Fruit fly (Drosophila melanogaster) whole organism, embryonic: ENCODE data around the gene ohgt.

Experiments
- Ada2b ChIP-seq: fragments of 200-800 bp; sonication (Bioruptor generic); IDR thresholded peaks from 2 replicates; pipeline ENCODE4 v1.3.6; 2022; ENCODE audit warnings: missing biosample characterization, missing genetic modification characterization
- Atf6 ChIP-seq: fragments of 200-800 bp; sonication (Bioruptor generic); IDR thresholded peaks from 2 replicates; pipeline ENCODE4 v1.3.6; 2022; ENCODE audit warnings: missing biosample characterization, missing genetic modification characterization
- CG10209 ChIP-seq: fragments of 200-800 bp; sonication (Bioruptor generic); optimal IDR thresholded peaks from 3 replicates; lab custom pipeline; 2017; ENCODE audit warnings: missing biosample characterization, mild to moderate bottlenecking, missing genetic modification characterization, missing genetic modification reagents
- CG11504 ChIP-seq: fragments of 200-800 bp; sonication (Bioruptor generic); optimal IDR thresholded peaks from 3 replicates; lab custom pipeline; 2019; ENCODE audit warnings: missing biosample characterization, mild to moderate bottlenecking, missing genetic modification characterization, moderate library complexity
- CG1233 ChIP-seq: fragments of 200-800 bp; sonication (Bioruptor generic); optimal IDR thresholded peaks from 4 replicates; lab custom pipeline; 2018; ENCODE audit warnings: missing biosample characterization, mild to moderate bottlenecking, missing genetic modification characterization
- CG12744 ChIP-seq: fragments of 200-800 bp; sonication (Bioruptor generic); optimal IDR thresholded peaks from 2 replicates; lab custom pipeline; 2016; ENCODE audit warnings: missing biosample characterization, missing genetic modification characterization
- CG13894 ChIP-seq: fragments of 200-800 bp; sonication (Bioruptor generic); optimal IDR thresholded peaks from 3 replicates; lab custom pipeline; 2018; ENCODE audit warnings: missing biosample characterization, mild to moderate bottlenecking, missing genetic modification characterization, moderate library complexity
- CG1603 ChIP-seq: fragments of 200-800 bp; sonication (Bioruptor generic); optimal IDR thresholded peaks from 2 replicates; lab custom pipeline; 2019; ENCODE audit warnings: missing biosample characterization, mild to moderate bottlenecking, missing genetic modification characterization, moderate library complexity
- CG18262 ChIP-seq: fragments of 200-800 bp; optimal IDR thresholded peaks from 3 replicates; lab custom pipeline; 2019; ENCODE audit warnings: missing biosample characterization, mild to moderate bottlenecking, missing genetic modification characterization, moderate library complexity
- CG18764 ChIP-seq: fragments of 200-800 bp; sonication (Bioruptor generic); optimal IDR thresholded peaks from 3 replicates; lab custom pipeline; 2016; ENCODE audit warnings: missing biosample characterization, missing genetic modification characterization
- CG2129 ChIP-seq: fragments of 200-800 bp; sonication (Bioruptor generic); IDR thresholded peaks from 2 replicates; pipeline ENCODE4 v1.3.6; 2022; ENCODE audit warnings: missing biosample characterization, missing genetic modification characterization; ENCODE audit not compliant: partially characterized antibody
- CG31224 ChIP-seq: fragments of 200-800 bp; sonication (Bioruptor generic); IDR thresholded peaks from 2 replicates; pipeline ENCODE4 v1.3.6; 2022; ENCODE audit warnings: missing biosample characterization, missing genetic modification characterization
- CG32767 ChIP-seq: fragments of 200-800 bp; sonication (Bioruptor generic); IDR thresholded peaks from 2 replicates; pipeline ENCODE4 v1.3.6; 2022; ENCODE audit warnings: missing biosample characterization, missing genetic modification characterization
- CG34422 ChIP-seq: fragments of 200-800 bp; sonication (Bioruptor generic); IDR thresholded peaks from 3 replicates; pipeline ENCODE4 v1.3.6; 2022; ENCODE audit warnings: missing biosample characterization, missing genetic modification characterization
- CG8478 ChIP-seq: fragments of >200 bp; optimal IDR thresholded peaks from 2 replicates; lab custom pipeline; 2018
- CG8944 ChIP-seq: fragments of 200-800 bp; sonication (Bioruptor generic); optimal IDR thresholded peaks from 3 replicates; lab custom pipeline; 2016; ENCODE audit warnings: missing biosample characterization, missing genetic modification characterization
- CG9727 ChIP-seq: fragments of 200-800 bp; sonication (Bioruptor generic); optimal IDR thresholded peaks from 3 replicates; lab custom pipeline; 2017; ENCODE audit warnings: missing biosample characterization, mild to moderate bottlenecking, missing genetic modification characterization
- Dll ChIP-seq: fragments of 200-800 bp; sonication (Bioruptor generic); IDR thresholded peaks from 4 replicates; pipeline ENCODE4 v1.3.6; 2022; ENCODE audit warnings: missing biosample characterization, missing genetic modification characterization; ENCODE audit not compliant: partially characterized antibody
- Dref ChIP-seq: fragments of 200-800 bp; sonication (Bioruptor generic); IDR thresholded peaks from 2 replicates; pipeline ENCODE4 v1.3.6; 2022; ENCODE audit warnings: missing biosample characterization, missing genetic modification characterization
- Drgx ChIP-seq: fragments of 200-800 bp; sonication (Bioruptor generic); IDR thresholded peaks from 2 replicates; pipeline ENCODE4 v1.3.6; 2022; ENCODE audit warnings: missing biosample characterization, missing genetic modification characterization
- E2f1 ChIP-seq: fragments of 200-800 bp; sonication (Bioruptor generic); IDR thresholded peaks from 2 replicates; pipeline ENCODE4 v1.3.6; 2022; ENCODE audit warnings: missing biosample characterization, missing genetic modification characterization
- Elba2 ChIP-seq: fragments of 200-800 bp; sonication (Bioruptor generic); optimal IDR thresholded peaks from 3 replicates; lab custom pipeline; 2016; ENCODE audit warnings: missing biosample characterization, missing genetic modification characterization
- Fer3 ChIP-seq: fragments of 200-800 bp; sonication (Bioruptor generic); optimal IDR thresholded peaks from 2 replicates; lab custom pipeline; 2018; ENCODE audit warnings: missing biosample characterization, mild to moderate bottlenecking, missing genetic modification characterization, moderate library complexity
- Hmr ChIP-seq: fragments of 200-800 bp; sonication (Bioruptor generic); optimal IDR thresholded peaks from 3 replicates; lab custom pipeline; 2017; ENCODE audit warnings: mild to moderate bottlenecking, missing biosample characterization, missing genetic modification reagents, missing genetic modification characterization
- Hsf ChIP-seq: fragments of 200-800 bp; sonication (Bioruptor generic); optimal IDR thresholded peaks from 3 replicates; lab custom pipeline; 2016; ENCODE audit warnings: missing biosample characterization, missing genetic modification characterization
- Neu2 ChIP-seq: fragments of 200-800 bp; sonication (Bioruptor generic); optimal IDR thresholded peaks from 3 replicates; lab custom pipeline; 2016; ENCODE audit warnings: missing biosample characterization, missing genetic modification characterization, borderline replicate concordance
- Oaz ChIP-seq: fragments of 200-800 bp; sonication (Bioruptor generic); IDR thresholded peaks from 2 replicates; pipeline ENCODE4 v1.3.6; 2022; ENCODE audit warnings: missing biosample characterization, missing genetic modification characterization
- Pdp1 ChIP-seq, 2 experiments: fragments of 200-800 bp; sonication (Bioruptor generic); optimal IDR thresholded peaks; 3 replicates each; lab custom pipeline; 2016; ENCODE audit warnings: missing biosample characterization in 2 of 2, missing genetic modification characterization in 2 of 2, mild to moderate bottlenecking in 1 of 2, moderate library complexity in 1 of 2
- Ssrp ChIP-seq: fragments of 200-800 bp; sonication (Bioruptor generic); optimal IDR thresholded peaks from 2 replicates; lab custom pipeline; 2018; ENCODE audit warnings: missing biosample characterization, mild to moderate bottlenecking, missing genetic modification characterization, moderate library complexity
- Vsx1 ChIP-seq: fragments of 200-800 bp; sonication (Bioruptor generic); optimal IDR thresholded peaks from 2 replicates; lab custom pipeline; 2017; ENCODE audit warnings: missing biosample characterization, mild to moderate bottlenecking, missing genetic modification characterization, missing genetic modification reagents
- bab2 ChIP-seq: fragments of 200-800 bp; sonication (Bioruptor generic); optimal IDR thresholded peaks from 2 replicates; lab custom pipeline; 2016; ENCODE audit warnings: missing biosample characterization, missing genetic modification characterization
- bbx ChIP-seq: fragments of 200-800 bp; sonication (Bioruptor generic); IDR thresholded peaks from 2 replicates; pipeline ENCODE4 v1.3.6; 2022; ENCODE audit warnings: missing biosample characterization, missing genetic modification characterization; ENCODE audit not compliant: partially characterized antibody
- bcd ChIP-seq: fragments of 200-800 bp; sonication (Bioruptor generic); optimal IDR thresholded peaks from 2 replicates; lab custom pipeline; 2017; ENCODE audit warnings: missing biosample characterization, mild to moderate bottlenecking, missing genetic modification characterization
- chinmo ChIP-seq: fragments of 200-800 bp; sonication (Bioruptor generic); IDR thresholded peaks from 4 replicates; pipeline ENCODE4 v1.3.6; 2022; ENCODE audit warnings: missing biosample characterization, missing genetic modification characterization; ENCODE audit not compliant: partially characterized antibody
- danr ChIP-seq: fragments of 200-800 bp; sonication (Bioruptor generic); IDR thresholded peaks from 2 replicates; pipeline ENCODE4 v1.3.6; 2022; ENCODE audit warnings: missing biosample characterization, missing genetic modification characterization
- fd96Cb ChIP-seq: fragments of 200-800 bp; sonication (Bioruptor generic); optimal IDR thresholded peaks from 2 replicates; lab custom pipeline; 2018; ENCODE audit warnings: missing biosample characterization, mild to moderate bottlenecking, missing genetic modification characterization, moderate library complexity
- gem ChIP-seq: fragments of 200-800 bp; sonication (Bioruptor generic); optimal IDR thresholded peaks from 2 replicates; lab custom pipeline; 2019; ENCODE audit warnings: missing biosample characterization, mild to moderate bottlenecking, missing genetic modification characterization, moderate library complexity
- gsb-n ChIP-seq: fragments of 200-800 bp; sonication (Bioruptor generic); optimal IDR thresholded peaks from 3 replicates; lab custom pipeline; 2018; ENCODE audit warnings: missing biosample characterization, mild to moderate bottlenecking, missing genetic modification characterization
- jing ChIP-seq: fragments of 200-800 bp; sonication (Bioruptor generic); optimal IDR thresholded peaks from 2 replicates; lab custom pipeline; 2018; ENCODE audit warnings: missing biosample characterization, mild to moderate bottlenecking, missing genetic modification characterization
- lmd ChIP-seq: fragments of 200-800 bp; sonication (Bioruptor generic); IDR thresholded peaks from 2 replicates; pipeline ENCODE4 v1.3.6; 2022; ENCODE audit warnings: missing biosample characterization, missing genetic modification characterization
- odd ChIP-seq: fragments of 200-800 bp; sonication (Bioruptor generic); optimal IDR thresholded peaks from 2 replicates; lab custom pipeline; 2017; ENCODE audit warnings: missing biosample characterization, mild to moderate bottlenecking, missing genetic modification characterization
- pho ChIP-seq: fragments of 200-800 bp; sonication (Bioruptor generic); optimal IDR thresholded peaks from 2 replicates; lab custom pipeline; 2016; ENCODE audit warnings: missing biosample characterization, missing genetic modification characterization
- shn ChIP-seq: fragments of 200-800 bp; sonication (Bioruptor generic); optimal IDR thresholded peaks from 3 replicates; lab custom pipeline; 2016; ENCODE audit warnings: missing biosample characterization, missing genetic modification characterization
- stwl ChIP-seq: fragments of 200-800 bp; sonication (Bioruptor generic); optimal IDR thresholded peaks from 3 replicates; lab custom pipeline; 2018; ENCODE audit warnings: missing biosample characterization, mild to moderate bottlenecking, missing genetic modification characterization, moderate library complexity
- twi ChIP-seq: fragments of 200-800 bp; optimal IDR thresholded peaks from 2 replicates; lab custom pipeline; 2019; ENCODE audit warnings: missing biosample characterization, mild to moderate bottlenecking, missing genetic modification characterization, moderate library complexity
- unpg ChIP-seq: fragments of 200-800 bp; sonication (Bioruptor generic); optimal IDR thresholded peaks from 3 replicates; lab custom pipeline; 2018; ENCODE audit warnings: missing biosample characterization, mild to moderate bottlenecking, missing genetic modification characterization, moderate library complexity
- yki ChIP-seq: fragments of >200 bp; optimal IDR thresholded peaks from 3 replicates; lab custom pipeline; 2018

ohgt gene

DNA sequence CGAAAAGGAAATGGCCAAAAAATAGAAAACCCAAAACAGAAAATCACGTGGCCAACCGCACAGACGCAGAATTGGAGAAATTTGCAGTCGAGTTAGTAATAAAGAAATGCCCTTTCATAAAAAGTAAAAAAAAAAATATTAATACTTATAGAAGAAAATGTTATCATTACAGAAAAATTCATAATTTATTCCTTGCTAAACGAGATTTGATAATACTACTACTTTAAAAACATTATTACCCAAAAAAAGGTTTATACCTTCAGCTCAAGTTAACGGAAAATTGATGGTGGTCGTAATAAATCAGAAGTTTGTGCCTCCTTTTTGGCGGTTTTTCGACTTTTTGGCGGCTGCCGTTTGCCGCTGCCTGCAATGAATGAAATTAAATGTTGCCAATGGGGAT, 20.6 kb upstream of the ohgt start:
- TF ChIP-seq gsb-n (no peak), Drgx (GFP tag; lab: Robert Waterston, UW) (peak; percentile 36; the same call in 1 of the 2 replicates), CG11504 (tag; lab: Kevin White, UChicago) (no peak)

DNA sequence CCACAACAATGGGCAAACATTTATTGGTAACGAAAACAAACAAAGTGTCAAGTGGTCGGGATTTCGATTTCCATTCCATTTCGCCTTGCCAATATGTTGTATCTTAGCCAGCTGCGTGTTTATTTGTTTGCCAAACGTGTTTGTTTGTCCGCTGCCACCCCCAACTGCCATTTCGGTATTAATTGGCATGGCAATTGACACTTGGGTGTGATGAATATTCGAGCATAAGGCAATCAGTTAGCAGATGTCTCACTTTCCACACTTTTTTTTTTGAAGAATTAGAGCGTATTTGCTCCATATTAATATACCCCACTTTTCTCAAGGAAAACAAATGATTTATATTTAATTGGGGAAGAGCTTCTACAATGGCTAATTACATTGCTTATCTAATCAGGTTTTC, 17.5 kb upstream of the ohgt start:
- no peak for TF ChIP-seq Ssrp
- TF ChIP-seq Atf6 (GFP tag; lab: Robert Waterston, UW) = peak; percentile 28; the same call in 1 of the 2 replicates

DNA sequence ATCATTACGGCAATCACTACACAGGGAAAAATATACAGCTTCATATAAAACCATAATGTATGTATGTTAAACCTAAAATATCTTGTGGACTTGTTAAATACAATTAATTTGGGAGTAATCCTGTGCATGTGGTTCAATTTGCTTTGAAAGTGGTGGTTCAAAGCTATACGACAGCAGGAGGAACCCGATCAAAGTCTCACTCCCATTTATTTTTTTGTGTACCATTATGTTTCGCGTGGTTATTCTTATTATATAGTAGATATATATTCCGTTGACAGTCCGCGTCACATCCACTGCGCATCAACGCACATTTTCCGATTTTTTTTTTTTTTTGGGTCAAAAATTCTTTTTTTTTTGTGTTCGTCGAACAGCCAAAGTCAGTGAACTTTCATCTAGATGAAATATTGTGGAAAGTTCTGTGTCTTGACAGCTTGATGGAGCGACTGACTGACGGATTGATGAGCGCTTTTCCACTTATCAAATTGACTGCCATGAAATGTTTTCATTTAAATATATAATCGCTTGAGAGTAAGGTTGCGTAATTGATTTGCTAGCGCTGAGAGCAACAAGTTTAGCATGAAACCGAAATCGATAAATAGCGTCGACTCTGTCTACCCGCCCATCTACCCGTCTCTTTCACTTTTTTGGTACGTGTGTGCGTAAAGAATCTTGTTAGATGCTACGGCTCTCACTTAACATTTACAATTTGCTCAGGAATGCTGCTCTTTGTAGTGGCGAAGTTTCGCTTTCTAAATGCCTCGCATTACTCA, 15.9 kb upstream of the ohgt start:
- TF ChIP-seq shn (GFP tag; lab: Kevin White, UChicago) = no peak
- TF ChIP-seq twi (tag; lab: Kevin White, UChicago) = no peak
- TF ChIP-seq Ada2b (GFP tag; lab: Robert Waterston, UW) = no peak
- TF ChIP-seq CG8478 = no peak
- peak; percentile 30 for TF ChIP-seq CG1603 (tag; lab: Kevin White, UChicago)
- TF ChIP-seq chinmo (GFP tag; lab: Robert Waterston, UW) = 0 out of 4 replicates have a peak, but pooled peaks have one; percentile 56
- no peak for TF ChIP-seq CG12744 (GFP tag; lab: Kevin White, UChicago)
- no peak for TF ChIP-seq danr (GFP tag; lab: Robert Waterston, UW)
- no peak for TF ChIP-seq Hmr (GFP tag; lab: Kevin White, UChicago)
- no peak for TF ChIP-seq odd (GFP tag; lab: Kevin White, UChicago)
- TF ChIP-seq stwl (tag; lab: Kevin White, UChicago) = no peak
- peak; percentile 4 for TF ChIP-seq Vsx1 (GFP tag; lab: Kevin White, UChicago)
- TF ChIP-seq Neu2 (GFP tag; lab: Kevin White, UChicago) = no peak
- TF ChIP-seq Fer3 = no peak
- no peak for TF ChIP-seq Dref (GFP tag; lab: Robert Waterston, UW)
- no peak for TF ChIP-seq fd96Cb (tag; lab: Kevin White, UChicago)
- no peak for TF ChIP-seq pho
- no peak for TF ChIP-seq Hsf (GFP tag; lab: Kevin White, UChicago)
- TF ChIP-seq bbx (GFP tag; lab: Robert Waterston, UW) = no peak
- TF ChIP-seq bab2 = no peak
- no peak for TF ChIP-seq bcd (GFP tag; lab: Kevin White, UChicago)
- TF ChIP-seq CG8944 (GFP tag; lab: Kevin White, UChicago) = no peak
- TF ChIP-seq CG10209 (GFP tag; lab: Kevin White, UChicago) = no peak
- TF ChIP-seq CG34422 = no peak
- peak; percentile 30 for TF ChIP-seq unpg (GFP tag; lab: Kevin White, UChicago)
- no peak for TF ChIP-seq CG9727
- no peak for TF ChIP-seq E2f1 (GFP tag; lab: Robert Waterston, UW)
- TF ChIP-seq yki (lab: Kevin White, UChicago) = no peak
- no peak for TF ChIP-seq lmd (GFP tag; lab: Robert Waterston, UW)
- TF ChIP-seq jing (GFP tag; lab: Kevin White, UChicago) = no peak
- no peak for TF ChIP-seq Oaz
- no peak for TF ChIP-seq CG13894 (tag; lab: Kevin White, UChicago)
- no peak for TF ChIP-seq CG1233 (GFP tag; lab: Kevin White, UChicago)
- TF ChIP-seq CG2129 (GFP tag; lab: Robert Waterston, UW) = no peak
- no peak for TF ChIP-seq Dll (GFP tag; lab: Robert Waterston, UW)
- TF ChIP-seq Pdp1 (GFP tag; optimal IDR thresholded peaks at IDR 0.05; lab: Kevin White, UChicago) = peak in 1 of 2 experiments; percentile 87
- no peak for TF ChIP-seq CG32767
- TF ChIP-seq gem (tag; lab: Kevin White, UChicago) = peak; percentile 35
- TF ChIP-seq CG18262 (tag; lab: Kevin White, UChicago) = peak; percentile 31
- TF ChIP-seq Elba2 (GFP tag; lab: Kevin White, UChicago) = no peak
- no peak for TF ChIP-seq CG31224 (GFP tag; lab: Robert Waterston, UW)
- TF ChIP-seq CG18764 = no peak
